Fruit fly (Drosophila melanogaster) whole organism, embryonic: Measurements from ENCODE around the gene Hrb27C.

ENCODE experiments used
- ATbp ChIP-seq: fragments of 200-800 bp; sonication (Bioruptor generic); optimal IDR thresholded peaks from 2 replicates; lab custom pipeline; 2017; ENCODE audit warnings: missing biosample characterization, mild to moderate bottlenecking, missing genetic modification characterization, missing genetic modification reagents
- Antp ChIP-seq: fragments of 200-800 bp; sonication (Bioruptor generic); optimal IDR thresholded peaks from 3 replicates; lab custom pipeline; 2016; ENCODE audit warnings: missing biosample characterization, missing genetic modification characterization
- BtbVII ChIP-seq: fragments of 200-800 bp; sonication (Bioruptor generic); optimal IDR thresholded peaks from 3 replicates; lab custom pipeline; 2017; ENCODE audit warnings: missing biosample characterization, mild to moderate bottlenecking, missing genetic modification characterization
- CG10209 ChIP-seq: fragments of 200-800 bp; sonication (Bioruptor generic); optimal IDR thresholded peaks from 3 replicates; lab custom pipeline; 2017; ENCODE audit warnings: missing biosample characterization, mild to moderate bottlenecking, missing genetic modification characterization, missing genetic modification reagents
- CG10431 ChIP-seq: fragments of 200-800 bp; sonication (Bioruptor generic); optimal IDR thresholded peaks from 3 replicates; lab custom pipeline; 2018; ENCODE audit warnings: missing biosample characterization, mild to moderate bottlenecking, missing genetic modification characterization
- CG11723 ChIP-seq: fragments of 200-800 bp; sonication (Bioruptor generic); optimal IDR thresholded peaks from 2 replicates; lab custom pipeline; 2017; ENCODE audit warnings: missing biosample characterization, mild to moderate bottlenecking, missing genetic modification characterization
- CG13296 ChIP-seq: fragments of 200-800 bp; sonication (Bioruptor generic); optimal IDR thresholded peaks from 3 replicates; lab custom pipeline; 2018; ENCODE audit warnings: missing biosample characterization, mild to moderate bottlenecking, missing genetic modification characterization
- CG14441 ChIP-seq: fragments of 200-800 bp; sonication (Bioruptor generic); IDR thresholded peaks from 2 replicates; pipeline ENCODE4 v1.3.6; 2022; ENCODE audit warnings: missing biosample characterization, missing genetic modification characterization
- CG14965 ChIP-seq: fragments of 200-800 bp; sonication (Bioruptor generic); optimal IDR thresholded peaks from 2 replicates; lab custom pipeline; 2016; ENCODE audit warnings: missing biosample characterization, missing genetic modification characterization, borderline replicate concordance
- CG15073 ChIP-seq: fragments of 200-800 bp; sonication (Bioruptor generic); optimal IDR thresholded peaks from 2 replicates; lab custom pipeline; 2016; ENCODE audit warnings: missing biosample characterization, missing genetic modification characterization
- CG16813 ChIP-seq: fragments of 200-800 bp; sonication (Bioruptor generic); IDR thresholded peaks from 3 replicates; pipeline ENCODE4 v1.3.6; 2022; ENCODE audit warnings: missing biosample characterization, missing genetic modification characterization; ENCODE audit not compliant: partially characterized antibody
- CG17385 ChIP-seq: fragments of 200-800 bp; sonication (Bioruptor generic); optimal IDR thresholded peaks from 3 replicates; lab custom pipeline; 2018; ENCODE audit warnings: missing biosample characterization, mild to moderate bottlenecking, missing genetic modification characterization
- CG18476 ChIP-seq: fragments of 200-800 bp; sonication (Bioruptor generic); optimal IDR thresholded peaks from 2 replicates; lab custom pipeline; 2016; ENCODE audit warnings: missing biosample characterization, mild to moderate bottlenecking, missing genetic modification characterization
- CG2120 ChIP-seq: fragments of 200-800 bp; sonication (Bioruptor generic); optimal IDR thresholded peaks from 3 replicates; lab custom pipeline; 2016; ENCODE audit warnings: missing biosample characterization, missing genetic modification characterization
- CG31224 ChIP-seq: fragments of 200-800 bp; sonication (Bioruptor generic); IDR thresholded peaks from 2 replicates; pipeline ENCODE4 v1.3.6; 2022; ENCODE audit warnings: missing biosample characterization, missing genetic modification characterization
- CG32772 ChIP-seq: fragments of 200-800 bp; sonication (Bioruptor generic); IDR thresholded peaks from 2 replicates; pipeline ENCODE4 v1.3.6; 2022; ENCODE audit warnings: missing biosample characterization, missing genetic modification characterization
- CG34224 ChIP-seq: fragments of 200-800 bp; sonication (Bioruptor generic); IDR thresholded peaks from 3 replicates; pipeline ENCODE4 v1.3.6; 2022; ENCODE audit warnings: missing biosample characterization, missing genetic modification characterization; ENCODE audit not compliant: partially characterized antibody
- CG7928 ChIP-seq: fragments of 200-800 bp; sonication (Bioruptor generic); optimal IDR thresholded peaks from 2 replicates; lab custom pipeline; 2017; ENCODE audit warnings: missing biosample characterization, mild to moderate bottlenecking, missing genetic modification characterization
- CG8290 ChIP-seq, 3 experiments: fragments of 200-800 bp; sonication (Bioruptor generic); optimal IDR thresholded peaks; 2 replicates each; lab custom pipeline; 2016 to 2019; ENCODE audit warnings: missing biosample characterization in 3 of 3, missing genetic modification characterization in 3 of 3, mild to moderate bottlenecking in 2 of 3, moderate library complexity in 1 of 3
- CG8388 ChIP-seq: fragments of 200-800 bp; sonication (Bioruptor generic); optimal IDR thresholded peaks from 2 replicates; lab custom pipeline; 2019; ENCODE audit warnings: missing biosample characterization, mild to moderate bottlenecking, missing genetic modification characterization, moderate library complexity
- CG8944 ChIP-seq: fragments of 200-800 bp; sonication (Bioruptor generic); optimal IDR thresholded peaks from 3 replicates; lab custom pipeline; 2016; ENCODE audit warnings: missing biosample characterization, missing genetic modification characterization
- Camta ChIP-seq: fragments of 200-800 bp; sonication (Bioruptor generic); optimal IDR thresholded peaks from 2 replicates; lab custom pipeline; 2016; ENCODE audit warnings: missing biosample characterization, missing genetic modification characterization
- D19A ChIP-seq: fragments of 200-800 bp; optimal IDR thresholded peaks from 3 replicates; lab custom pipeline; 2019; ENCODE audit warnings: missing biosample characterization, mild to moderate bottlenecking, missing genetic modification characterization, moderate library complexity
- Dll ChIP-seq: fragments of 200-800 bp; sonication (Bioruptor generic); IDR thresholded peaks from 4 replicates; pipeline ENCODE4 v1.3.6; 2022; ENCODE audit warnings: missing biosample characterization, missing genetic modification characterization; ENCODE audit not compliant: partially characterized antibody
- Ets97D ChIP-seq: fragments of 200-800 bp; sonication (Bioruptor generic); optimal IDR thresholded peaks from 3 replicates; lab custom pipeline; 2016; ENCODE audit warnings: missing biosample characterization, missing genetic modification characterization
- Fer2 ChIP-seq: fragments of 200-800 bp; sonication (Bioruptor generic); optimal IDR thresholded peaks from 2 replicates; lab custom pipeline; 2018; ENCODE audit warnings: missing biosample characterization, mild to moderate bottlenecking, missing genetic modification characterization, moderate library complexity
- HLH4C ChIP-seq: fragments of 200-800 bp; sonication (Bioruptor generic); IDR thresholded peaks from 3 replicates; pipeline ENCODE4 v1.3.6; 2022; ENCODE audit warnings: missing biosample characterization, missing genetic modification characterization; ENCODE audit not compliant: partially characterized antibody
- HLH54F ChIP-seq: fragments of 200-800 bp; sonication (Bioruptor generic); optimal IDR thresholded peaks from 3 replicates; lab custom pipeline; 2016; ENCODE audit warnings: missing biosample characterization, missing genetic modification characterization
- HmgZ ChIP-seq: fragments of 200-800 bp; sonication (Bioruptor generic); optimal IDR thresholded peaks from 2 replicates; lab custom pipeline; 2018; ENCODE audit warnings: missing biosample characterization, mild to moderate bottlenecking, missing genetic modification characterization
- Hmr ChIP-seq: fragments of 200-800 bp; sonication (Bioruptor generic); optimal IDR thresholded peaks from 3 replicates; lab custom pipeline; 2017; ENCODE audit warnings: mild to moderate bottlenecking, missing biosample characterization, missing genetic modification reagents, missing genetic modification characterization
- MESR4 ChIP-seq: fragments of 200-800 bp; sonication (Bioruptor generic); optimal IDR thresholded peaks from 2 replicates; lab custom pipeline; 2018; ENCODE audit warnings: missing biosample characterization, mild to moderate bottlenecking, missing genetic modification characterization, moderate library complexity
- NFAT ChIP-seq: fragments of 200-800 bp; sonication (Bioruptor generic); IDR thresholded peaks from 2 replicates; pipeline ENCODE4 v1.3.6; 2022; ENCODE audit warnings: missing biosample characterization, missing genetic modification characterization
- Sry-β ChIP-seq: fragments of 200-800 bp; sonication (Bioruptor generic); optimal IDR thresholded peaks from 2 replicates; lab custom pipeline; 2018; ENCODE audit warnings: missing biosample characterization, mild to moderate bottlenecking, missing genetic modification characterization, moderate library complexity
- amos ChIP-seq: fragments of 200-800 bp; sonication (Bioruptor generic); IDR thresholded peaks from 2 replicates; pipeline ENCODE4 v1.3.6; 2022; ENCODE audit warnings: missing biosample characterization, missing genetic modification characterization; ENCODE audit not compliant: partially characterized antibody
- aop ChIP-seq: fragments of 200-800 bp; sonication (Bioruptor generic); IDR thresholded peaks from 2 replicates; pipeline ENCODE4 v1.3.6; 2022; ENCODE audit warnings: missing biosample characterization, missing genetic modification characterization
- fu2 ChIP-seq: fragments of 200-800 bp; sonication (Bioruptor generic); optimal IDR thresholded peaks from 2 replicates; lab custom pipeline; 2016; ENCODE audit warnings: missing biosample characterization, missing genetic modification characterization
- gce ChIP-seq: fragments of 200-800 bp; sonication (Bioruptor generic); IDR thresholded peaks from 3 replicates; pipeline ENCODE4 v1.3.6; 2022; ENCODE audit warnings: missing biosample characterization, missing genetic modification characterization
- grau ChIP-seq: fragments of 200-800 bp; optimal IDR thresholded peaks from 3 replicates; lab custom pipeline; 2019; ENCODE audit warnings: missing biosample characterization, mild to moderate bottlenecking, missing genetic modification characterization, moderate library complexity
- hb ChIP-seq: fragments of 200-800 bp; sonication (Bioruptor generic); IDR thresholded peaks from 3 replicates; pipeline ENCODE4 v1.3.6; 2022; ENCODE audit warnings: missing biosample characterization, missing genetic modification characterization; ENCODE audit not compliant: partially characterized antibody
- hbn ChIP-seq: fragments of 200-800 bp; sonication (Bioruptor generic); IDR thresholded peaks from 2 replicates; pipeline ENCODE4 v1.3.6; 2022; ENCODE audit warnings: missing biosample characterization, missing genetic modification characterization; ENCODE audit not compliant: partially characterized antibody
- peb ChIP-seq: fragments of 200-800 bp; sonication (Bioruptor generic); IDR thresholded peaks from 2 replicates; pipeline ENCODE4 v1.3.6; 2022; ENCODE audit warnings: missing biosample characterization, missing genetic modification characterization
- pfk ChIP-seq: fragments of 200-800 bp; sonication (Bioruptor generic); optimal IDR thresholded peaks from 2 replicates; lab custom pipeline; 2018; ENCODE audit warnings: missing biosample characterization, mild to moderate bottlenecking, missing genetic modification characterization, moderate library complexity
- prd ChIP-seq, 3 experiments: fragments of >200 bp in 2 of 3; fragments of 200-800 bp in 1 of 3; sonication (Bioruptor generic) in 1 of 3; optimal IDR thresholded peaks in 2 of 3; IDR thresholded peaks in 1 of 3; 2 replicates in 2 of 3; 3 replicates in 1 of 3; pipeline versions ENCODE4 v1.3.6 to Lab custom; 2017 to 2022; ENCODE audit warnings: missing biosample characterization in 1 of 3, missing genetic modification characterization in 1 of 3
- seq ChIP-seq: fragments of 200-800 bp; sonication (Bioruptor generic); IDR thresholded peaks from 2 replicates; pipeline ENCODE4 v1.3.6; 2022; ENCODE audit warnings: missing biosample characterization, missing genetic modification characterization
- sima ChIP-seq: fragments of 200-800 bp; sonication (Bioruptor generic); optimal IDR thresholded peaks from 2 replicates; lab custom pipeline; 2016; ENCODE audit warnings: missing biosample characterization, missing genetic modification characterization
- stc ChIP-seq: fragments of 200-800 bp; sonication (Bioruptor generic); IDR thresholded peaks from 2 replicates; pipeline ENCODE4 v1.3.6; 2022; ENCODE audit warnings: missing biosample characterization, missing genetic modification characterization
- zen2 ChIP-seq: fragments of 200-800 bp; sonication (Bioruptor generic); IDR thresholded peaks from 3 replicates; pipeline ENCODE4 v1.3.6; 2022; ENCODE audit warnings: missing biosample characterization, missing genetic modification characterization; ENCODE audit not compliant: partially characterized antibody

Hrb27C gene

DNA sequence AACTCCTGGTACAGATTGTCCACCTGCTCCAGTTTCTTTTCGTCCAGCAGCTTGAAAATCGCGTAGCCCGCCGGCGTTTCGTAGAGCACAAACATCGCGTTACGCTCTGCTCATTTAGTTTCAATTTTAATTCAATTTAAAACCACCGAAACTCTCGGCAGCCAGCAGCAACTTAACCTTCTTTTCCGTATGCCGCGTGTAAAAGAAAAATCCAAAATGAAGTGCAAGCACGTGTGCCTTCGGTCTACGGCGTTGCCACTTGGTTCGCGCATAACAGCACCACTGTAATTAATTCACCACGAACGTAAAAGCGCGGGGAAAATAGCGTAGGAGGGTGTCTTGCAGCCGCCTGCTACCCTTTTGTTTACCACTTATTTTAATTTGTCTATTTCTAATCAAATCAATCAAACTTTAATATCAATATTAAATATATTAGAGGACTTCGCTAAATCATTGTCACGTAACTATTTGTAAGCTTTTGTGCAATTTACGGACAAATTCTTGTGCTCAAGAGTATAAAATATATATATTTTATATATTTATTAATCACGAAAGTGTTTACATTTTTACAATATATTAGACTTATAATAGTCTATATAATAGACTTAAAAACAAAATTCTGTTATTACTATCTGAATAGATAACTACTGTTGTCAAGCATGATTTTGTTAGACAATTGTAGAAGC is 1.8 kb upstream of the Hrb27C start, which contains the start of gene nop5 (continued):
- no peak for TF ChIP-seq CG16813
- TF ChIP-seq CG15073 = no peak
- TF ChIP-seq CG14965 (GFP tag; lab: Kevin White, UChicago) = no peak
- TF ChIP-seq CG10431 (GFP tag; lab: Kevin White, UChicago) = peak; percentile 81
- TF ChIP-seq HmgZ (tag; lab: Kevin White, UChicago) = no peak
- TF ChIP-seq Sry-β (GFP tag; lab: Kevin White, UChicago) = peak; percentile 28
- TF ChIP-seq CG13296 (GFP tag; lab: Kevin White, UChicago) = peak; percentile 81
- no peak for TF ChIP-seq Dll (GFP tag; lab: Robert Waterston, UW)
- TF ChIP-seq CG34224 = no peak
- peak; percentile 79 for TF ChIP-seq Hmr
- peak; percentile 19 for TF ChIP-seq CG8290 (GFP tag; optimal IDR thresholded peaks at IDR 0.05; lab: Kevin White, UChicago)
- no peak for TF ChIP-seq CG8290 (tag; optimal IDR thresholded peaks at IDR 0.05; lab: Kevin White, UChicago)
- TF ChIP-seq CG7928 (GFP tag; lab: Kevin White, UChicago) = no peak
- no peak for TF ChIP-seq fu2 (GFP tag; lab: Kevin White, UChicago)
- TF ChIP-seq Fer2 (tag; lab: Kevin White, UChicago) = peak; percentile 40
- no peak for TF ChIP-seq seq (GFP tag; lab: Robert Waterston, UW)
- peak; percentile 80 for TF ChIP-seq grau (tag; lab: Kevin White, UChicago)
- TF ChIP-seq HLH4C = peak; percentile 28; the same call in 1 of the 3 replicates
- TF ChIP-seq D19A = no peak
- TF ChIP-seq gce (GFP tag; lab: Robert Waterston, UW) = no peak
- TF ChIP-seq MESR4 (GFP tag; lab: Kevin White, UChicago) = peak; percentile 90
- TF ChIP-seq CG2120 (GFP tag; lab: Kevin White, UChicago) = peak; percentile 35
- no peak for TF ChIP-seq peb (GFP tag; lab: Robert Waterston, UW)
- TF ChIP-seq ATbp (GFP tag; lab: Kevin White, UChicago) = no peak
- TF ChIP-seq NFAT (GFP tag; lab: Robert Waterston, UW) = 0 out of 2 replicates have a peak, but pooled peaks have one; percentile 30
- TF ChIP-seq CG31224 = no peak
- TF ChIP-seq pfk (GFP tag; lab: Kevin White, UChicago) = peak; percentile 15
- no peak for TF ChIP-seq hbn
- TF ChIP-seq CG17385 (GFP tag; lab: Kevin White, UChicago) = peak; percentile 74
- TF ChIP-seq CG32772 (GFP tag; lab: Robert Waterston, UW) = no peak
- TF ChIP-seq sima (GFP tag; lab: Kevin White, UChicago) = no peak
- no peak for TF ChIP-seq prd (optimal IDR thresholded peaks at IDR 0.05; lab: Kevin White, UChicago)
- TF ChIP-seq prd (GFP tag; IDR thresholded peaks at IDR 0.05; lab: Robert Waterston, UW) = peak; percentile 37; the same call in 1 of the 3 replicates
- no peak for TF ChIP-seq CG11723
- TF ChIP-seq zen2 (GFP tag; lab: Robert Waterston, UW) = no peak
- TF ChIP-seq Camta = no peak
- TF ChIP-seq amos (GFP tag; lab: Robert Waterston, UW) = no peak
- TF ChIP-seq HLH54F (GFP tag; lab: Kevin White, UChicago) = no peak
- no peak for TF ChIP-seq CG14441
- peak; percentile 69 for TF ChIP-seq CG8388 (GFP tag; lab: Kevin White, UChicago)
- TF ChIP-seq aop (GFP tag; lab: Robert Waterston, UW) = no peak
- TF ChIP-seq BtbVII = peak; percentile 57
- peak; percentile 73 for TF ChIP-seq CG10209 (GFP tag; lab: Kevin White, UChicago)
- no peak for TF ChIP-seq Antp (GFP tag; lab: Kevin White, UChicago)
- peak; percentile 11 for TF ChIP-seq CG18476 (GFP tag; lab: Kevin White, UChicago)
- no peak for TF ChIP-seq CG8944
- TF ChIP-seq hb (GFP tag; lab: Robert Waterston, UW) = no peak
- peak; percentile 34 for TF ChIP-seq Ets97D (GFP tag; lab: Kevin White, UChicago)
- TF ChIP-seq stc = no peak
